Worm (Caenorhabditis elegans) whole organism, L4 larva: Measurements from ENCODE around the gene F26C11.1.

Experiments used
- D1046.2 ChIP-seq: fragments of 200-800 bp; sonication (Bioruptor generic); IDR thresholded peaks from 2 replicates; pipeline ENCODE4 v1.3.6; 2022; ENCODE audit warnings: missing genetic modification characterization, missing compliant biosample characterization
- R02D3.7 ChIP-seq: fragments of 150-350 bp; sonication (generic microtip); optimal IDR thresholded peaks from 3 replicates; lab custom pipeline; 2014; ENCODE audit warnings: missing biosample characterization, missing genetic modification characterization
- Y48G9A.11 ChIP-seq: fragments of 200-800 bp; sonication (Bioruptor generic); IDR thresholded peaks from 2 replicates; pipeline ENCODE4 v1.3.6; 2022; ENCODE audit warnings: missing genetic modification reagents, missing genetic modification characterization, missing compliant biosample characterization
- ZK337.2 ChIP-seq: fragments of 200-800 bp; sonication (Bioruptor generic); IDR thresholded peaks from 2 replicates; pipeline ENCODE4 v1.3.6; 2022; ENCODE audit warnings: missing genetic modification reagents, missing genetic modification characterization, missing compliant biosample characterization
- egl-27 ChIP-seq: sonication (generic microtip); optimal IDR thresholded peaks from 3 replicates; lab custom pipeline; 2017; ENCODE audit warnings: missing biosample characterization, missing genetic modification reagents, missing genetic modification characterization
- gei-8 ChIP-seq: fragments of 200-800 bp; sonication (Bioruptor generic); optimal IDR thresholded peaks from 2 replicates; lab custom pipeline; 2018; ENCODE audit warnings: mild to moderate bottlenecking, missing genetic modification characterization, missing compliant biosample characterization
- lin-39 ChIP-seq: fragments of 150-350 bp; optimal IDR thresholded peaks from 2 replicates; lab custom pipeline; 2014; ENCODE audit warnings: missing biosample characterization, missing genetic modification reagents, missing genetic modification characterization
- mdt-29 ChIP-seq: fragments of 200-800 bp; sonication (Bioruptor generic); IDR thresholded peaks from 2 replicates; pipeline ENCODE4 v1.3.6; 2022; ENCODE audit warnings: missing genetic modification reagents, missing genetic modification characterization, missing compliant biosample characterization
- pha-4 ChIP-seq, 2 experiments: fragments of 150-350 bp in 1 of 2; fragments of 200-800 bp in 1 of 2; sonication (Bioruptor generic) in 1 of 2; IDR thresholded peaks in 1 of 2; optimal IDR thresholded peaks in 1 of 2; 2 replicates each; pipeline versions ENCODE4 v1.3.6 to Lab custom; 2014 to 2022; ENCODE audit warnings: missing genetic modification characterization in 2 of 2, missing genetic modification reagents in 2 of 2, missing biosample characterization in 1 of 2, missing compliant biosample characterization in 1 of 2
- skn-1 ChIP-seq: fragments of 150-350 bp; optimal IDR thresholded peaks from 2 replicates; lab custom pipeline; 2014; ENCODE audit warnings: missing biosample characterization, missing genetic modification characterization
- unc-39 ChIP-seq: sonication (generic microtip); optimal IDR thresholded peaks from 2 replicates; lab custom pipeline; 2017; ENCODE audit warnings: missing biosample characterization, missing genetic modification characterization
- zfp-2 ChIP-seq: sonication (generic microtip); optimal IDR thresholded peaks from 2 replicates; lab custom pipeline; 2016; ENCODE audit warnings: mild to moderate bottlenecking, missing genetic modification characterization, missing compliant biosample characterization

- TF ChIP-seq zfp-2 (tag; lab: Kevin White, UChicago), result no peak
- no peak for TF ChIP-seq lin-39 (tag; lab: Kevin White, UChicago)
- TF ChIP-seq unc-39 (tag; lab: Kevin White, UChicago), result no peak
- no peak for TF ChIP-seq ZK337.2 (GFP tag; lab: Robert Waterston, UW)
- no peak for TF ChIP-seq egl-27
- TF ChIP-seq gei-8 (GFP tag; lab: Kevin White, UChicago), result no peak
- no peak for TF ChIP-seq Y48G9A.11 (GFP tag; lab: Robert Waterston, UW)
- TF ChIP-seq skn-1 (tag; lab: Kevin White, UChicago), result no peak
- no peak for TF ChIP-seq mdt-29
- TF ChIP-seq pha-4 (GFP tag; IDR thresholded peaks at IDR 0.05; lab: Robert Waterston, UW), result no peak
- no peak for TF ChIP-seq pha-4 (tag; optimal IDR thresholded peaks at IDR 0.05; lab: Kevin White, UChicago)
- TF ChIP-seq D1046.2 (GFP tag; lab: Robert Waterston, UW), result no peak
- TF ChIP-seq R02D3.7 (tag; lab: Kevin White, UChicago), result no peak
Observed at ce11 chrII:9931012-9931411, 36.5 kb downstream of the F26C11.1 start.
